Fruit fly (Drosophila melanogaster): Measurements from ENCODE around the gene CG15370.
A peak's percentile ranks its signal among the peaks of the same experiment; 100 is the strongest.

Gene CG15370

dm6 chrX:9196362-9196761 is 28.9 kb upstream of the CG15370 start, which contains the start of gene CG12118 (continued):
- peak; percentile 74 for TF ChIP-seq CG17829 (tag; optimal IDR thresholded peaks at IDR 0.05)
- peak; percentile 87 to 98 for TF ChIP-seq crp (GFP tag; optimal IDR thresholded peaks at IDR 0.05)
- TF ChIP-seq CG1603 (tag; optimal IDR thresholded peaks at IDR 0.05) = peak; percentile 35
- peak; percentile 95 for TF ChIP-seq sna (GFP tag; IDR thresholded peaks at IDR 0.05; ENCODE audit: partially characterized antibody)
- TF ChIP-seq NC2β (GFP tag; optimal IDR thresholded peaks at IDR 0.05) = peak; percentile 46
- peak; percentile 82 for TF ChIP-seq CG32532 (GFP tag; IDR thresholded peaks at IDR 0.05)
- no peak for TF ChIP-seq Usf (GFP tag; optimal IDR thresholded peaks at IDR 0.05)
- peak; percentile 79 for TF ChIP-seq Sry-δ (GFP tag; optimal IDR thresholded peaks at IDR 0.05)
- peak; percentile 66; the same call in 1 of the 2 replicates for TF ChIP-seq stc (GFP tag; IDR thresholded peaks at IDR 0.05)
- TF ChIP-seq CG15269 (tag; optimal IDR thresholded peaks at IDR 0.05) = peak; percentile 75
- TF ChIP-seq dimm (GFP tag; IDR thresholded peaks at IDR 0.05) = peak; percentile 39; the same call in 1 of the 2 replicates
- TF ChIP-seq CG10147 (GFP tag; optimal IDR thresholded peaks at IDR 0.05) = peak; percentile 69
- no peak for TF ChIP-seq btn (GFP tag; optimal IDR thresholded peaks at IDR 0.05)
- TF ChIP-seq Sox102F (GFP tag; optimal IDR thresholded peaks at IDR 0.05) = peak; percentile 87
- TF ChIP-seq slbo (GFP tag; IDR thresholded peaks at IDR 0.05) = peak; percentile 94
- TF ChIP-seq chm (GFP tag; IDR thresholded peaks at IDR 0.05) = peak; percentile 92
- peak; percentile 89 for TF ChIP-seq nerfin-2 (GFP tag; IDR thresholded peaks at IDR 0.05; ENCODE audit: partially characterized antibody)
- TF ChIP-seq E2f2 (GFP tag; IDR thresholded peaks at IDR 0.05) = peak; percentile 92
- TF ChIP-seq Hr3 (GFP tag; optimal IDR thresholded peaks at IDR 0.05) = peak; percentile 84
- peak; percentile 52 for TF ChIP-seq CG4617 (GFP tag; optimal IDR thresholded peaks at IDR 0.05; ENCODE audit: borderline replicate concordance)
- TF ChIP-seq trh (GFP tag; optimal IDR thresholded peaks at IDR 0.05) = peak; percentile 79
- TF ChIP-seq pho (GFP tag; optimal IDR thresholded peaks at IDR 0.05) = peak; percentile 56
- TF ChIP-seq CG18599 (GFP tag; optimal IDR thresholded peaks at IDR 0.05) = peak; percentile 72
- peak; percentile 32 for TF ChIP-seq maf-S (GFP tag; optimal IDR thresholded peaks at IDR 0.05)
- peak; percentile 91 for TF ChIP-seq row (GFP tag; IDR thresholded peaks at IDR 0.05)
- TF ChIP-seq z (GFP tag; IDR thresholded peaks at IDR 0.05) = no peak
- peak; percentile 80 for TF ChIP-seq ind (GFP tag; optimal IDR thresholded peaks at IDR 0.05)
- TF ChIP-seq CG12299 (tag; optimal IDR thresholded peaks at IDR 0.05) = peak; percentile 51
- TF ChIP-seq ken (GFP tag; IDR thresholded peaks at IDR 0.05) = peak; percentile 87
- peak; percentile 67 for TF ChIP-seq Sox100B (GFP tag; optimal IDR thresholded peaks at IDR 0.05)
- TF ChIP-seq CG1529 (GFP tag; optimal IDR thresholded peaks at IDR 0.05) = peak; percentile 40
- peak; percentile 65 for TF ChIP-seq CG4820 (GFP tag; optimal IDR thresholded peaks at IDR 0.05)
- TF ChIP-seq CG17912 (GFP tag; optimal IDR thresholded peaks at IDR 0.05) = no peak
- no peak for TF ChIP-seq CG15479 (GFP tag; optimal IDR thresholded peaks at IDR 0.05)
- peak; percentile 67 for TF ChIP-seq vfl (GFP tag; optimal IDR thresholded peaks at IDR 0.05)
- peak; percentile 76 for TF ChIP-seq CG18262 (tag; optimal IDR thresholded peaks at IDR 0.05)
- peak; percentile 2 for TF ChIP-seq CG9797 (GFP tag; optimal IDR thresholded peaks at IDR 0.05)
- TF ChIP-seq CG10431 (GFP tag; optimal IDR thresholded peaks at IDR 0.05) = no peak
- peak; percentile 82 for TF ChIP-seq CG6791 (GFP tag; IDR thresholded peaks at IDR 0.05; ENCODE audit: partially characterized antibody)
- no peak for TF ChIP-seq br (optimal IDR thresholded peaks at IDR 0.05)
- no peak for TF ChIP-seq ro (GFP tag; IDR thresholded peaks at IDR 0.05)
- TF ChIP-seq slp2 (GFP tag; optimal IDR thresholded peaks at IDR 0.05) = no peak
- TF ChIP-seq GATAe (GFP tag; conservative IDR thresholded peaks at IDR 0.05) = no peak; the same call in 1 of the 2 replicates
- peak; percentile 58 for TF ChIP-seq bcd (GFP tag; optimal IDR thresholded peaks at IDR 0.05)
- peak; percentile 80 for TF ChIP-seq CG17359 (tag; optimal IDR thresholded peaks at IDR 0.05)
- TF ChIP-seq CG7987 (GFP tag; optimal IDR thresholded peaks at IDR 0.05) = peak; percentile 44
- TF ChIP-seq Tbp (GFP tag; optimal IDR thresholded peaks at IDR 0.05) = no peak
- TF ChIP-seq Bdp1 (GFP tag; optimal IDR thresholded peaks at IDR 0.05) = peak; percentile 43
- TF ChIP-seq CG15696 (tag; optimal IDR thresholded peaks at IDR 0.05) = peak; percentile 62
- TF ChIP-seq h (optimal IDR thresholded peaks at IDR 0.05) = no peak
- no peak for TF ChIP-seq eyg (GFP tag; optimal IDR thresholded peaks at IDR 0.05)
- peak; percentile 88 for TF ChIP-seq sens (GFP tag)
